Fruit fly (Drosophila melanogaster): ENCODE measurements around the gene gogo.

Gene gogo

DNA sequence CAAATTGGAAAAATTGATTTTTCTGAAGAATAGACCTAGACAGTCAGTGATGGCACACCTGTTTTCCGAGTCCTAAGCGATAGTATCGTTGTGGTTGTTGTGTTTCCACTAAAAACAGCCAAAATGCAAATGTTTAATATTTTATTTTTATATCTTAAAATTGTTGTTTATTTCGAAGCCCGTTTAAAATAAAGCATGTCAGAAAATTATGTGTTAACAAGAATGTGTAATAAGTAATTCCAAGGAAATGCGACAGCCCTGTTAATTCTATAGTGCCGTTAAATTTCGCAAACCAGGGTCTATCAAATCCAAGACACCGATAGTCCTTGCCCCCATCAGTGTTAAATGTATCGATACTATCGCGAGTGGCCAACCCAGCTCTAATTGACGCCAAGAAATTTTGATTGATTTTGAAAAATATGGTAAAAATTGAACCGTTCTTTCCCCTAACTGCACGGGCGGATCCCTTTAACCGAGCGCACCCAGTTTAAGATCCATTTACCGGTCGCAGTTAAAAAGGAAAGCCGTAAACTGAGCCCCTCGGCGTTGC is 7.2 kb upstream of the gogo start, which contains the start of gene Pex23 (continued):
- TF ChIP-seq net (GFP tag; optimal IDR thresholded peaks at IDR 0.05) = no peak
- TF ChIP-seq Hr39 (GFP tag; optimal IDR thresholded peaks at IDR 0.05) = peak; percentile 81
- peak; percentile 50 for TF ChIP-seq Ets96B (tag; optimal IDR thresholded peaks at IDR 0.05)
- no peak for TF ChIP-seq CG6808 (GFP tag; optimal IDR thresholded peaks at IDR 0.05)
- TF ChIP-seq Eip93F (GFP tag; optimal IDR thresholded peaks at IDR 0.05) = peak; percentile 9
- no peak for TF ChIP-seq CG6854 (GFP tag; optimal IDR thresholded peaks at IDR 0.05)
- TF ChIP-seq CG32006 (GFP tag; optimal IDR thresholded peaks at IDR 0.05) = no peak
- TF ChIP-seq salr (GFP tag; optimal IDR thresholded peaks at IDR 0.05) = no peak
- TF ChIP-seq Eip78C (GFP tag) = no peak
- peak; percentile 59 for TF ChIP-seq CG8632 (GFP tag; optimal IDR thresholded peaks at IDR 0.05)
- TF ChIP-seq CG11294 (GFP tag; IDR thresholded peaks at IDR 0.05) = peak; percentile 58; the same call in 1 of the 2 replicates
- TF ChIP-seq Sox15 (GFP tag; optimal IDR thresholded peaks at IDR 0.05) = peak; percentile 76
- TF ChIP-seq Sox102F (GFP tag; optimal IDR thresholded peaks at IDR 0.05) = peak; percentile 62
- TF ChIP-seq Met (GFP tag; optimal IDR thresholded peaks at IDR 0.05) = no peak
- peak; percentile 46 for TF ChIP-seq CG6792 (GFP tag; optimal IDR thresholded peaks at IDR 0.05)
- TF ChIP-seq Hr38 (GFP tag; optimal IDR thresholded peaks at IDR 0.05) = no peak
- TF ChIP-seq CG1621 (tag; optimal IDR thresholded peaks at IDR 0.05) = no peak

DNA sequence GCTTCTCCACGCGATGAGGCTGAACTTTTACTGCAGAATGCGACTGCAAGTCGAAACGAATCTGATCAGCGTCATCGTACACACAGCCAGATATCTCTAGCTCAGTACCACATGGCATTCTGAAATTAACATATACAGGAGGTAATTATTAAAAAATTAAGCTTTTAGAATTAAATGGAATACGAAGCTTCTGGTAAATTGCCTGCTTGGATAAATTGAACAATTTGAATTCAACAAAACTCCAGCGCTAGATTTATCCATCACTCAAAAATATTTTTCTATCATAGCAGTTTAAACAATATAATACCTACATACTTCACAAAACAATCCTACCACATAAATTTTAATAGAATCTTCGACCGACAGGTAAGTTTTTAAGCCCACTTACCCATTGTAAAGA is 4.2 kb upstream of the gogo start, which contains the start of gene SCCRO4:
SCCRO4 (plus strand) TSS at position 301 of the 400 bp plus-strand sequence.
- no peak for TF ChIP-seq cyc (GFP tag; optimal IDR thresholded peaks at IDR 0.05)
- TF ChIP-seq pdm3 (GFP tag; optimal IDR thresholded peaks at IDR 0.05) = no peak
- TF ChIP-seq vri (GFP tag; optimal IDR thresholded peaks at IDR 0.05) = no peak
- TF ChIP-seq CG8319 (GFP tag; optimal IDR thresholded peaks at IDR 0.05) = no peak
- no peak for TF ChIP-seq eg (GFP tag; IDR thresholded peaks at IDR 0.05)
- TF ChIP-seq achi (GFP tag; optimal IDR thresholded peaks at IDR 0.05) = no peak
- no peak for TF ChIP-seq Sox102F (GFP tag; optimal IDR thresholded peaks at IDR 0.05)
- TF ChIP-seq CG6163 (GFP tag; IDR thresholded peaks at IDR 0.05) = no peak
- no peak for TF ChIP-seq fkh (GFP tag; optimal IDR thresholded peaks at IDR 0.05)

DNA sequence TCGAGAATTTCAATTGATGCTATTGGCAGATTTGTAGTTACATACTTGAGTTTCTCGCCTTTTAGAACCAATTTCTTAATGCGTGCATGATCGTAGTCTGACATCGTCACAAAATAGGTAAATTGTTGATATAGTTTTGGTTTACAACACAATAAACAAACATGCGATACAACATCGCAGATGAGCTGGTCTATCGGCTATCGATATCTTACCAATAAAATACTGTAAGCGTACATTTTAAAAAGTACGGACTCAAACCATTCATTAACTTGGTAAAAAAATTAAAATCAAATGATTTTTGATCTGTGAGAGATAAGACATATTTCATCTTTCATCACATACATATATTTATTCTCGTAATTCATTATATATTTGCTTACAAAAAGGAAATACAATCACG is 1.9 kb upstream of the gogo start, which contains the start of gene FRG1:
FRG1 (minus strand) TSS at position 175 of the 400 bp plus-strand sequence.
- no peak for TF ChIP-seq CG8632 (GFP tag; optimal IDR thresholded peaks at IDR 0.05)

- TF ChIP-seq Eip78C (GFP tag) (peak; percentile 5), CG6854 (GFP tag; optimal IDR thresholded peaks at IDR 0.05) (no peak), fd59A (GFP tag; optimal IDR thresholded peaks at IDR 0.05) (no peak), Sox14 (GFP tag; optimal IDR thresholded peaks at IDR 0.05) (no peak)
These were observed 7.9 kb downstream of the gogo start for dm6 chr3L:20287046-20287445.

dm6 chr3L:20281254-20281653 is 13.7 kb downstream of the gogo start:
- TF ChIP-seq CG8319 (GFP tag; optimal IDR thresholded peaks at IDR 0.05) (no peak), net (GFP tag; optimal IDR thresholded peaks at IDR 0.05) (no peak)

- TF ChIP-seq Hr4 (GFP tag; optimal IDR thresholded peaks at IDR 0.05) (peak; percentile 64), CG7368 (GFP tag; optimal IDR thresholded peaks at IDR 0.05) (no peak), Eip75B (GFP tag; optimal IDR thresholded peaks at IDR 0.05) (peak; percentile 16), acj6 (GFP tag; optimal IDR thresholded peaks at IDR 0.05) (peak; percentile 14), OdsH (GFP tag; optimal IDR thresholded peaks at IDR 0.05) (peak; percentile 38), Sox15 (GFP tag; optimal IDR thresholded peaks at IDR 0.05) (no peak), esn (GFP tag; optimal IDR thresholded peaks at IDR 0.05) (no peak), salr (GFP tag; optimal IDR thresholded peaks at IDR 0.05) (no peak), CG6163 (GFP tag; IDR thresholded peaks at IDR 0.05) (no peak), CG3032 (tag; optimal IDR thresholded peaks at IDR 0.05) (no peak), CG4318 (GFP tag; optimal IDR thresholded peaks at IDR 0.05) (peak; percentile 13), Lpt (GFP tag; optimal IDR thresholded peaks at IDR 0.05) (no peak), CG11294 (GFP tag; IDR thresholded peaks at IDR 0.05) (no peak), Smox (GFP tag; optimal IDR thresholded peaks at IDR 0.05) (no peak), spab (GFP tag; optimal IDR thresholded peaks at IDR 0.05) (peak; percentile 13), CG10631 (GFP tag; optimal IDR thresholded peaks at IDR 0.05) (peak; percentile 31), Blimp-1 (GFP tag; optimal IDR thresholded peaks at IDR 0.05) (no peak), CG3919 (GFP tag; optimal IDR thresholded peaks at IDR 0.05) (no peak), CG1621 (tag; optimal IDR thresholded peaks at IDR 0.05) (no peak), dsx (GFP tag; optimal IDR thresholded peaks at IDR 0.05; ENCODE audit: poor library complexity, severe bottlenecking) (no peak), Met (GFP tag; optimal IDR thresholded peaks at IDR 0.05) (no peak)
These were observed 18.3 kb downstream of the gogo start for dm6 chr3L:20276615-20277014.
